Worm (Caenorhabditis elegans): ENCODE data around the gene ZC116.5.

The ZC116.5 gene

DNA sequence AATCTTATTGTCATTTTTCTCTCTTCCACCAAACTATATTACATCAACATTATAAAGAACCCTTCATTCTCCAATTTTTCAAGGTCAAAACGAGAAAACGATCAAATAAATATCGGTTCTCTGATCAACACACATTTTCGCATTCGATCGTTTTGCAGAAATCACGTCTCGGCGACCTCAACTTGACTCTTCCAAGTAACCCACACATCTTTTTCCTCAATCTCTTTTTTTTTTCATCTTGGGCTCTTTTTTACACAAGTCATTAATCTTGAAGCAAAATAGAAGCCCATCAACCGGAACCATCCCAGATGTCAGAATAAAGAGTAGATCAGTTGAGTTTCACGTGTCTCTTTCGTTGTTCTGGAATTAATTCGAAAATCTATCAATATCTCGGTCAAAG, 27.5 kb upstream of the ZC116.5 start:
- TF ChIP-seq hlh-8 (tag; optimal IDR thresholded peaks at IDR 0.05) = peak; percentile 3
- TF ChIP-seq ceh-18 (tag; optimal IDR thresholded peaks at IDR 0.05) = no peak

DNA sequence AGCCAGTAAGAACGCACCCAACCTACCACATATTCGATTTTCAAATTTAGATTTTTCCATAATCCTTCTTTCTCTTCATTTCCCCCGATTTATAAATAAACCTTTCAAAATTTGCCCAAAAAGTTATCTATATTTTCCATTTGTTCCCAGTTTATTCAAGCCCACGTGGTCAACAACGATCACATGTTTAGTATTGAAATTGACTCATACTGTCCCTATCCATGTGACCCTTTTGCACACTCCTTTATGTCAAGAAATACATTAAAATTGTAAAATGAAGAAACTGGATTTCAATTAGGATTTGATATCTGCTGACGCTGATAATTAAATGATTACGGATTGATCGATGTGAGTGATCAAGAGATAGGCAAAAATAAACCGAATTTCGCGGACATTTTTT, 26.5 kb upstream of the ZC116.5 start:
- TF ChIP-seq nfya-1 (tag; optimal IDR thresholded peaks at IDR 0.05) = no peak
- TF ChIP-seq mec-3 (tag; optimal IDR thresholded peaks at IDR 0.05; ENCODE audit: borderline replicate concordance) = no peak
- no peak for TF ChIP-seq F13H6.1 (tag; optimal IDR thresholded peaks at IDR 0.05)
- TF ChIP-seq elt-2 (tag; optimal IDR thresholded peaks at IDR 0.05) = no peak
- TF ChIP-seq unc-86 (tag; optimal IDR thresholded peaks at IDR 0.05) = no peak
- TF ChIP-seq ceh-14 (tag; optimal IDR thresholded peaks at IDR 0.05) = no peak
- TF ChIP-seq ceh-31 (tag; optimal IDR thresholded peaks at IDR 0.05) = no peak

DNA sequence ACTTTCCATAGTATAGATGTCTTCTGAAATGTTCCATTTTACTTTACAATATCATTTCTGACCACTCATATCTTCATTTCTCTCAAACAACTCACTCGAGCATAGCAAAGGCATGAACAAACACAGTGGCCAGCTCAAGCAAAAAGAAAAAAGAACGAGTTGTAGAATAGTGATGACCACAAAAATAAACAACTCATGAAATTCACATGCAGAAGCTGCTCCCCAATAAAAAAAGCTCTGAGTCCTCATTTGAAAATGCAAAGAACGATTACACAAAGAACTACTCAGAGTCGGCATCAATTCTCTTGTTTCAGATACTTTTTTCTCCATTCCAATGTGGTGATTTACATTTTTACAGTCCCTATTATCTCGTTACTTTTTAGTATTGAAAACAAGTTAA, 26.0 kb upstream of the ZC116.5 start:
- TF ChIP-seq tbx-2 (tag; optimal IDR thresholded peaks at IDR 0.05) = no peak
- TF ChIP-seq ref-2 (tag; optimal IDR thresholded peaks at IDR 0.05) = no peak
- TF ChIP-seq zip-5 (tag; optimal IDR thresholded peaks at IDR 0.05) = no peak
- TF ChIP-seq fkh-6 (tag; optimal IDR thresholded peaks at IDR 0.05) = no peak
- TF ChIP-seq pqm-1 (tag; optimal IDR thresholded peaks at IDR 0.05) = no peak
- no peak for TF ChIP-seq lim-6 (tag; optimal IDR thresholded peaks at IDR 0.05)
- TF ChIP-seq C38D4.7 (GFP tag; optimal IDR thresholded peaks at IDR 0.05) = no peak
- TF ChIP-seq Y22D7AL.16 (tag; optimal IDR thresholded peaks at IDR 0.05) = no peak
- no peak for TF ChIP-seq hlh-8 (tag; optimal IDR thresholded peaks at IDR 0.05)
- no peak for TF ChIP-seq ceh-22 (tag; optimal IDR thresholded peaks at IDR 0.05)

DNA sequence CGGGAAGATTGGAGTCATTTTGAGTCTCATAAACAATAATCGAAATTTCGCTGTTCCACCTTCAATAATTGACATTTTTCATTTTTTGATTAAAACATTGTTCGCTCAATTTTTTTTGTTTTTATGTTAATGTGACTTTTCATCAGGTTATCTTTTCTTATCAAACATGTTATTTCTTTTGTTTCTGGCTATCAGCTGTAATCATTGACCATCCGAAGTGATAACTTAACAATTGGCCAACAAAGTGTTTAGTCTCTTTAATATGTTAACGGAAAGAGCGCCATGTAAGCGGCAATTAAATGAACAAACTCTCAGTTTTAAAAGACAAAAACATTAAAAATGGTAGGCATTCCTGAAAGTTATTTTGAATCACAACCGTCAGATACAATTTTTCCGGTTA, 25.3 kb upstream of the ZC116.5 start:
- TF ChIP-seq C38D4.7 (GFP tag; optimal IDR thresholded peaks at IDR 0.05) = no peak
- TF ChIP-seq ceh-48 (tag; optimal IDR thresholded peaks at IDR 0.05) = no peak
- TF ChIP-seq elt-2 (tag; optimal IDR thresholded peaks at IDR 0.05) = peak; percentile 93

DNA sequence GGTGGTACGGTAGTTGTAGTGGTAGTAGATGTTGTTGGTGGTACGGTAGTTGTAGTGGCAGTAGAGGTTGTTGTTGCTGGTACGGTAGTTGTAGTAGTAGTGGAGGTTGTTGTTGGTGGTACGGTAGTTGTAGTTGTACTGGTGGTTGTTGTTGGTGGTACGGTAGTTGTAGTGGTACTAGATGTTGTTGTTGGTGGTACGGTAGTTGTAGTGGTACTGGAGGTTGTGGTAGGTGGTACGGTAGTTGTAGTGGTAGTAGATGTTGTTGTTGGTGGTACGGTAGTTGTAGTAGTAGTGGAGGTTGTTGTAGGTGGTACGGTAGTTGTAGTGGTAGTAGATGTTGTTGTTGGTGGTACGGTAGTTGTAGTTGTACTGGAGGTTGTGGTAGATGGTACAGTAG, 24.3 kb upstream of the ZC116.5 start:
- peak; percentile 36 for TF ChIP-seq sox-4 (tag; optimal IDR thresholded peaks at IDR 0.05)
- no peak for TF ChIP-seq pat-9 (tag; optimal IDR thresholded peaks at IDR 0.05)

DNA sequence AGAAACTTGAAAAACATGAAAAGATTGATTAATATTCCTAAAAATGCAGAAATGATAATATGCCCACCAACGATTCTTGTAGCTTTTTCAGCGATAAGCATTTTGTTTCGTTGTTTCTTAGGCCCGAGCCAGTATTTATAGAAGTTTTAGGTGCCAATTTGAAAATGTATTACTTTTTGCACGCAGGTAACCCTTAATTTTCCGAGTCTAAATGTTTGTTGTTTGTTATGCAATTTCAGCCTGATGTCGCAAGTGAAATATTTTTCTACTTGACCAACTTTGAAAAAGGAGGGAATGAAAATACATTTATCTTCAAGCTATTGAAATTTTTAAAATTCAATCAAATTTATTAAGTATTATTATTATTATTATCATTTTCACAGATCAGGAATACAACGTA, 23.3 kb upstream of the ZC116.5 start, which contains the start of gene srx-113:
Gene srx-113 (minus strand): TSS at position 101 of the 400 bp plus-strand sequence.
- TF ChIP-seq ets-4 (tag; optimal IDR thresholded peaks at IDR 0.05) (no peak), ceh-24 (tag; optimal IDR thresholded peaks at IDR 0.05) (no peak), ceh-48 (tag; optimal IDR thresholded peaks at IDR 0.05) (no peak)

DNA sequence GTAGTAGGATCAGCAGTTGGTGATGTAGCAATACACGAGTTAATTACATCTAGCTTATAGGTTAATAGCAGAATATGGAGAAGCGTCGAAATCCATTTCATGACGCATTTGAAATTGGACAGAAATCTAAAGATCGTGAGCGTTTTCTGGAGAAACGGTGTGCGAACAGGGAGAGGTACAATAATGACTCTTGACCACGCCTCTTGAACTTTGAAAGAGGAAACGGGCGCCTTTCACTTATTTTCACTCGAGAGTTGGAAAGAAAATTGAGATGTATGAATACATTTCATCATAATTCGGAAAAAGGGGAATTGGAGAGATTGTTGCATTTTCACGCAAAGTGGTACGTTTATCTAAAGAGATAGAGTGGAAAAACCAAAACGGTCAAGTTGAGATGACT, 21.0 kb upstream of the ZC116.5 start, which contains the start of gene F56H9.6:
Gene F56H9.6 (minus strand): TSS at position 101 of the 400 bp plus-strand sequence.
- TF ChIP-seq lim-6 (tag; optimal IDR thresholded peaks at IDR 0.05) (no peak), T23F11.4 (GFP tag; optimal IDR thresholded peaks at IDR 0.05) (no peak), C08G9.2 (tag; optimal IDR thresholded peaks at IDR 0.05) (no peak), rnt-1 (tag; optimal IDR thresholded peaks at IDR 0.05) (no peak), ceh-34 (tag; optimal IDR thresholded peaks at IDR 0.05) (no peak), ref-2 (tag; optimal IDR thresholded peaks at IDR 0.05) (no peak), tbx-2 (tag; optimal IDR thresholded peaks at IDR 0.05) (no peak), pat-9 (tag; optimal IDR thresholded peaks at IDR 0.05) (no peak)

DNA sequence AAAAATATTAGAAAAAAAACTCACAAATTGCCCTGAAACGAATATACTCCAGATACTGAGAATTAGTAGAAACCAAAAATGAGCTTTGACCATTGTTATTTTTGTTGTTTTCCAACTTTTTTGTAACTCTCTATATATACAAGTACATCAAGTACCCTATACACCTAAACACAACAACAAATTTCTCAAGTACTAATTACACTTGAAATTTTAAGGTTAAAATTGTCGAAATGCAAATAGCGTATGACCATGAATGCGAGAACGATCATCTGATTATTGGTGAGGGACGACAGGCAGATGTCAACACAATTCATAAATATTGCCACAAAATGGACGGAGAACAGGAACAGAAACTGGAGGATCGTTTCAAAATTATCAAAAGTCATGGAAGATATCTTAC, 15.6 kb upstream of the ZC116.5 start, which contains the start of gene F56H9.9:
Gene F56H9.9 (minus strand): TSS at position 101 of the 400 bp plus-strand sequence.
- TF ChIP-seq fax-1 (tag; optimal IDR thresholded peaks at IDR 0.05) (no peak), pha-4 (tag; optimal IDR thresholded peaks at IDR 0.05) (no peak), syd-9 (tag; optimal IDR thresholded peaks at IDR 0.05) (no peak), pqm-1 (tag; optimal IDR thresholded peaks at IDR 0.05) (no peak), ceh-19 (GFP tag; optimal IDR thresholded peaks at IDR 0.05) (no peak), ceh-30 (tag; optimal IDR thresholded peaks at IDR 0.05) (no peak), eyg-1 (tag; optimal IDR thresholded peaks at IDR 0.05) (no peak), unc-3 (GFP tag; conservative IDR thresholded peaks at IDR 0.05) (no peak), unc-3 (tag; optimal IDR thresholded peaks at IDR 0.05) (no peak)

All from whole organism, late embryonic.